Worm (Caenorhabditis elegans) whole organism, L2 larva: ENCODE measurements around the gene srx-19.

ENCODE experiments used
- C34F6.9 ChIP-seq: fragments of 150-350 bp; optimal IDR thresholded peaks from 2 replicates; lab custom pipeline; 2014; ENCODE audit warnings: missing biosample characterization, missing genetic modification characterization
- F13H6.1 ChIP-seq: sonication (generic microtip); optimal IDR thresholded peaks from 2 replicates; lab custom pipeline; 2016; ENCODE audit warnings: missing genetic modification characterization, missing compliant biosample characterization
- R02D3.7 ChIP-seq: fragments of 150-350 bp; optimal IDR thresholded peaks from 2 replicates; lab custom pipeline; 2014; ENCODE audit warnings: missing biosample characterization, missing genetic modification characterization
- Y55F3AM.14 ChIP-seq: fragments of 200-800 bp; sonication (Bioruptor generic); optimal IDR thresholded peaks from 2 replicates; lab custom pipeline; 2018; ENCODE audit warnings: mild to moderate bottlenecking, missing genetic modification characterization, missing compliant biosample characterization
- ZK546.5 ChIP-seq: sonication (generic microtip); optimal IDR thresholded peaks from 2 replicates; lab custom pipeline; 2017; ENCODE audit warnings: missing biosample characterization, missing genetic modification characterization
- alr-1 ChIP-seq: fragments of 150-350 bp; optimal IDR thresholded peaks from 2 replicates; lab custom pipeline; 2014; ENCODE audit warnings: missing biosample characterization, missing genetic modification characterization
- aly-2 ChIP-seq: fragments of 150-350 bp; optimal IDR thresholded peaks from 2 replicates; lab custom pipeline; 2014; ENCODE audit warnings: missing biosample characterization, missing genetic modification characterization
- ama-1 ChIP-seq: fragments of 150-350 bp; optimal IDR thresholded peaks from 2 replicates; lab custom pipeline; 2018; ENCODE audit warnings: inconsistent platforms
- blmp-1 ChIP-seq: sonication (generic microtip); optimal IDR thresholded peaks from 2 replicates; lab custom pipeline; 2017; ENCODE audit warnings: missing genetic modification characterization, mild to moderate bottlenecking, missing compliant biosample characterization, antibody characterized with exemption, moderate library complexity; ENCODE audit not compliant: insufficient read depth
- ceh-16 ChIP-seq: fragments of 150-350 bp; optimal IDR thresholded peaks from 2 replicates; lab custom pipeline; 2014; ENCODE audit warnings: missing biosample characterization, missing genetic modification characterization
- ceh-82 ChIP-seq: fragments of 150-350 bp; optimal IDR thresholded peaks from 2 replicates; lab custom pipeline; 2014; ENCODE audit warnings: missing biosample characterization, missing genetic modification characterization
- crh-2 ChIP-seq: sonication (generic microtip); optimal IDR thresholded peaks from 2 replicates; lab custom pipeline; 2017; ENCODE audit warnings: missing biosample characterization, missing genetic modification characterization
- dmd-4 ChIP-seq: sonication (generic microtip); optimal IDR thresholded peaks from 2 replicates; lab custom pipeline; 2017; ENCODE audit warnings: missing biosample characterization, missing genetic modification characterization
- egl-27 ChIP-seq: sonication (generic microtip); optimal IDR thresholded peaks from 3 replicates; lab custom pipeline; 2017; ENCODE audit warnings: missing biosample characterization, missing genetic modification reagents, missing genetic modification characterization
- elt-1 ChIP-seq: fragments of 150-350 bp; optimal IDR thresholded peaks from 2 replicates; lab custom pipeline; 2014; ENCODE audit warnings: missing biosample characterization, missing genetic modification characterization
- elt-3 ChIP-seq: sonication (generic microtip); optimal IDR thresholded peaks from 2 replicates; lab custom pipeline; 2017; ENCODE audit warnings: missing biosample characterization, missing genetic modification characterization
- fos-1 ChIP-seq: fragments of 150-350 bp; optimal IDR thresholded peaks from 2 replicates; lab custom pipeline; 2014; ENCODE audit warnings: missing biosample characterization, missing genetic modification characterization
- gmeb-1 ChIP-seq: fragments of 150-350 bp; optimal IDR thresholded peaks from 2 replicates; lab custom pipeline; 2014; ENCODE audit warnings: missing biosample characterization, missing genetic modification characterization
- lin-11 ChIP-seq: fragments of 150-350 bp; sonication (generic microtip); optimal IDR thresholded peaks from 2 replicates; lab custom pipeline; 2014; ENCODE audit warnings: missing biosample characterization, missing genetic modification characterization, inconsistent platforms, mixed read lengths
- lin-13 ChIP-seq: fragments of 150-350 bp; optimal IDR thresholded peaks from 2 replicates; lab custom pipeline; 2014; ENCODE audit warnings: missing biosample characterization, missing genetic modification reagents, missing genetic modification characterization
- lin-39 ChIP-seq: fragments of 150-350 bp; optimal IDR thresholded peaks from 2 replicates; lab custom pipeline; 2014; ENCODE audit warnings: missing biosample characterization, missing genetic modification reagents, missing genetic modification characterization
- lsy-2 ChIP-seq, 2 experiments: fragments of 150-350 bp in 1 of 2; sonication (generic microtip) in 1 of 2; optimal IDR thresholded peaks; 2 replicates each; lab custom pipeline; 2014 to 2017; ENCODE audit warnings: missing biosample characterization in 2 of 2, missing genetic modification characterization in 2 of 2
- mab-5 ChIP-seq: fragments of 150-350 bp; optimal IDR thresholded peaks from 2 replicates; lab custom pipeline; 2014; ENCODE audit warnings: missing biosample characterization, missing genetic modification characterization
- mbf-1 ChIP-seq: sonication (generic microtip); optimal IDR thresholded peaks from 2 replicates; lab custom pipeline; 2017; ENCODE audit warnings: missing biosample characterization, missing genetic modification characterization
- mdl-1 ChIP-seq, 2 experiments: fragments of 150-350 bp in 1 of 2; sonication (generic microtip) in 1 of 2; optimal IDR thresholded peaks; 2 replicates each; lab custom pipeline; 2017; ENCODE audit warnings: missing biosample characterization in 2 of 2, missing genetic modification characterization in 2 of 2
- nhr-10 ChIP-seq: sonication (generic microtip); optimal IDR thresholded peaks from 2 replicates; lab custom pipeline; 2017; ENCODE audit warnings: missing biosample characterization, missing genetic modification characterization
- nhr-11 ChIP-seq: fragments of 150-350 bp; optimal IDR thresholded peaks from 2 replicates; lab custom pipeline; 2014; ENCODE audit warnings: missing biosample characterization, missing genetic modification characterization
- nhr-12 ChIP-seq: fragments of 150-350 bp; optimal IDR thresholded peaks from 2 replicates; lab custom pipeline; 2014; ENCODE audit warnings: missing biosample characterization, missing genetic modification characterization
- nhr-129 ChIP-seq: fragments of 150-350 bp; optimal IDR thresholded peaks from 2 replicates; lab custom pipeline; 2014; ENCODE audit warnings: missing biosample characterization, missing genetic modification characterization
- nhr-21 ChIP-seq: fragments of 150-350 bp; optimal IDR thresholded peaks from 2 replicates; lab custom pipeline; 2014; ENCODE audit warnings: missing biosample characterization, missing genetic modification characterization
- nhr-23 ChIP-seq: fragments of 150-350 bp; optimal IDR thresholded peaks from 2 replicates; lab custom pipeline; 2014; ENCODE audit warnings: missing biosample characterization, missing genetic modification reagents, missing genetic modification characterization
- nhr-237 ChIP-seq: fragments of 150-350 bp; optimal IDR thresholded peaks from 2 replicates; lab custom pipeline; 2014; ENCODE audit warnings: missing biosample characterization, missing genetic modification characterization
- nhr-25 ChIP-seq: fragments of 150-350 bp; sonication (generic microtip); optimal IDR thresholded peaks from 3 replicates; lab custom pipeline; 2014; ENCODE audit warnings: missing biosample characterization, missing genetic modification characterization
- nhr-6 ChIP-seq: fragments of 150-350 bp; optimal IDR thresholded peaks from 2 replicates; lab custom pipeline; 2014; ENCODE audit warnings: missing biosample characterization, missing genetic modification characterization
- nhr-77 ChIP-seq: fragments of 150-350 bp; optimal IDR thresholded peaks from 2 replicates; lab custom pipeline; 2014; ENCODE audit warnings: missing biosample characterization, missing genetic modification characterization
- peb-1 ChIP-seq: fragments of 150-350 bp; optimal IDR thresholded peaks from 2 replicates; lab custom pipeline; 2014; ENCODE audit warnings: missing biosample characterization, missing genetic modification characterization
- sem-4 ChIP-seq: fragments of 150-350 bp; optimal IDR thresholded peaks from 2 replicates; lab custom pipeline; 2014; ENCODE audit warnings: missing biosample characterization, missing genetic modification reagents, missing genetic modification characterization
- skn-1 ChIP-seq: sonication (generic microtip); optimal IDR thresholded peaks from 2 replicates; lab custom pipeline; 2017; ENCODE audit warnings: missing biosample characterization, missing genetic modification characterization
- sma-3 ChIP-seq: sonication (generic microtip); optimal IDR thresholded peaks from 2 replicates; lab custom pipeline; 2016; ENCODE audit warnings: missing genetic modification reagents, missing genetic modification characterization, missing compliant biosample characterization
- sma-9 ChIP-seq, 2 experiments: fragments of 150-350 bp in 1 of 2; sonication (generic microtip) in 1 of 2; optimal IDR thresholded peaks; 2 replicates each; lab custom pipeline; 2014 to 2016; ENCODE audit warnings: missing genetic modification characterization in 2 of 2, mild to moderate bottlenecking in 1 of 2, missing biosample characterization in 1 of 2, missing compliant biosample characterization in 1 of 2, missing genetic modification reagents in 1 of 2, moderate library complexity in 1 of 2
- snpc-4 ChIP-seq: fragments of 150-350 bp; optimal IDR thresholded peaks from 2 replicates; lab custom pipeline; 2014; ENCODE audit warnings: missing biosample characterization, missing genetic modification characterization
- unc-39 ChIP-seq: fragments of 150-350 bp; optimal IDR thresholded peaks from 2 replicates; lab custom pipeline; 2014; ENCODE audit warnings: missing biosample characterization, missing genetic modification characterization
- unc-55 ChIP-seq: fragments of 150-350 bp; sonication (generic microtip); optimal IDR thresholded peaks from 3 replicates; lab custom pipeline; 2014; ENCODE audit warnings: missing biosample characterization, missing genetic modification reagents, missing genetic modification characterization
- unc-62 ChIP-seq: fragments of 150-350 bp; optimal IDR thresholded peaks from 2 replicates; lab custom pipeline; 2014; ENCODE audit warnings: missing biosample characterization, missing genetic modification reagents, missing genetic modification characterization
- zag-1 ChIP-seq: fragments of 150-350 bp; optimal IDR thresholded peaks from 2 replicates; lab custom pipeline; 2014; ENCODE audit warnings: missing biosample characterization, missing genetic modification characterization
- ztf-1 ChIP-seq: fragments of 200-800 bp; sonication (Bioruptor generic); conservative IDR thresholded peaks from 2 replicates; pipeline ENCODE4 v1.3.6; 2022; ENCODE audit warnings: missing genetic modification characterization, missing compliant biosample characterization
- ztf-11 ChIP-seq: sonication (generic microtip); optimal IDR thresholded peaks from 2 replicates; lab custom pipeline; 2017; ENCODE audit warnings: missing biosample characterization, missing genetic modification characterization
- ztf-4 ChIP-seq: fragments of 150-350 bp; optimal IDR thresholded peaks from 2 replicates; lab custom pipeline; 2014; ENCODE audit warnings: missing biosample characterization, missing genetic modification characterization

Gene srx-19

DNA sequence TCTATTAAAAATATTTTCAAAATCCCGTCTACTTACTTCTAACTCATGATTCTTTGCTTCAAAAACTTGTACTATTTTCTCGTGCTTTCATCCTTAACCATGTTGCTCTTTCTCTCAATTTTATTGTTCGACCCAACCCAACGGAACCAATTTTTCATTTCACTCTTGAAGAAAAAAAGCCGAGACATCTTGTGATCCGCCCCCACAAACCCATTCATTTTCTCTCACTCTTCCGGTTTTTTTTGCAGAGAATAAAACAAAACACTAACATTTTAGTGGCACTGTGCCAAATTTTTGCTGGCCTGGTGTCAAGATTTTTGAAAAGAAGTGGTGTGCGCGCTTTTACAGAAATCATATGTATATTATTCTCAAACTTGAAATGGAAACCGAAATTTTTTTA lies 36.3 kb upstream of the srx-19 start:
- TF ChIP-seq crh-2, result peak; percentile 5
- TF ChIP-seq sem-4 (tag; lab: Kevin White, UChicago), result peak; percentile 57
- peak in 1 of 2 experiments; percentile 38 for TF ChIP-seq lsy-2 (tag; optimal IDR thresholded peaks at IDR 0.05; lab: Kevin White, UChicago)
- no peak for TF ChIP-seq F13H6.1 (tag; lab: Kevin White, UChicago)

DNA sequence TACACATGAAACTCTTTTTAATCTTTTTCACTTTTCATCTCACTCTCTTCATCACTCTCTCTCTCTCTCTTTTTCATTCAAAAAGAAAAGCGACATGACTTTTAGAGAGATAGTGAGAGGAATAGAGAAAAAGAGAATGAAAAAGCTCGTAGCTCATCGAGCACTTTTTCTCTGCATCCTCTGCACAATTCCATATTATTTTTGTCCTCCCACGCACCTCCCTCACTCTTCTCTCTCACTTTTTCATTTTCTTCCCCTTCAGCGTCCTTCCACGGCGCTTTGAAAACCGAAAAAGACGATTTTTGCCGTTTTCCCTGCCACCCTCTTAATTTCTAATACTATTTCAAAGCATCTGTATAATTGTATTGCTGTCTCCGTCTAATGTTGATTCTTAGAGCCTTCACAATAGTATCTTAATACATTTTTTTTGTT lies 34.0 kb upstream of the srx-19 start:
- no peak for TF ChIP-seq elt-3
- peak; percentile 15 for TF ChIP-seq ZK546.5 (tag; lab: Kevin White, UChicago)
- TF ChIP-seq ama-1 (lab: Kevin White, UChicago), result no peak
- TF ChIP-seq nhr-21 (tag; lab: Kevin White, UChicago), result no peak
- TF ChIP-seq sem-4 (tag; lab: Kevin White, UChicago), result peak; percentile 68
- no peak for TF ChIP-seq nhr-25 (tag; lab: Kevin White, UChicago)
- peak; percentile 72 for TF ChIP-seq lin-13
- no peak for TF ChIP-seq nhr-12 (tag; lab: Kevin White, UChicago)
- no peak for TF ChIP-seq alr-1
- TF ChIP-seq fos-1 (tag; lab: Kevin White, UChicago), result peak; percentile 89
- no peak for TF ChIP-seq ztf-1 (GFP tag; lab: Robert Waterston, UW)
- peak; percentile 96 for TF ChIP-seq C34F6.9 (tag; lab: Kevin White, UChicago)
- TF ChIP-seq ceh-82 (tag; lab: Kevin White, UChicago), result peak; percentile 65
- peak; percentile 95 for TF ChIP-seq F13H6.1 (tag; lab: Kevin White, UChicago)
- peak; percentile 51 for TF ChIP-seq nhr-10 (tag; lab: Kevin White, UChicago)
- no peak for TF ChIP-seq nhr-237 (tag; lab: Kevin White, UChicago)
- no peak for TF ChIP-seq aly-2 (tag; lab: Kevin White, UChicago)
- no peak for TF ChIP-seq lin-39 (tag; lab: Kevin White, UChicago)
- TF ChIP-seq sma-3 (GFP tag; lab: Kevin White, UChicago), result peak; percentile 61
- peak; percentile 98 for TF ChIP-seq sma-9 (GFP tag; optimal IDR thresholded peaks at IDR 0.05; lab: Kevin White, UChicago)
- no peak for TF ChIP-seq sma-9 (tag; optimal IDR thresholded peaks at IDR 0.05; lab: Kevin White, UChicago)
- no peak for TF ChIP-seq nhr-77
- peak; percentile 79 for TF ChIP-seq nhr-6 (tag; lab: Kevin White, UChicago)
- peak; percentile 92 for TF ChIP-seq zag-1 (tag; lab: Kevin White, UChicago)
- TF ChIP-seq mab-5 (tag; lab: Kevin White, UChicago), result peak; percentile 79
- TF ChIP-seq ztf-11 (tag; lab: Kevin White, UChicago), result no peak
- peak; percentile 61 for TF ChIP-seq gmeb-1 (tag; lab: Kevin White, UChicago)
- TF ChIP-seq egl-27 (tag; lab: Kevin White, UChicago), result peak; percentile 81
- TF ChIP-seq skn-1, result peak; percentile 23
- TF ChIP-seq Y55F3AM.14, result peak; percentile 82
- TF ChIP-seq peb-1 (tag; lab: Kevin White, UChicago), result no peak
- peak; percentile 88 for TF ChIP-seq crh-2
- TF ChIP-seq elt-1 (tag; lab: Kevin White, UChicago), result no peak
- no peak for TF ChIP-seq mbf-1 (tag; lab: Kevin White, UChicago)
- peak; percentile 55 for TF ChIP-seq ztf-4
- TF ChIP-seq R02D3.7 (tag; lab: Kevin White, UChicago), result no peak
- TF ChIP-seq dmd-4 (tag; lab: Kevin White, UChicago), result no peak
- TF ChIP-seq nhr-129 (tag; lab: Kevin White, UChicago), result peak; percentile 77
- peak; percentile 62 to 81 for TF ChIP-seq mdl-1 (tag; optimal IDR thresholded peaks at IDR 0.05; lab: Kevin White, UChicago)
- no peak for TF ChIP-seq snpc-4
- no peak for TF ChIP-seq lin-11
- no peak for TF ChIP-seq nhr-11 (tag; lab: Kevin White, UChicago)
- TF ChIP-seq ceh-16 (tag; lab: Kevin White, UChicago), result no peak
- TF ChIP-seq unc-39 (tag; lab: Kevin White, UChicago), result peak; percentile 2
- TF ChIP-seq blmp-1 (tag; lab: Kevin White, UChicago), result peak; percentile 41
- TF ChIP-seq unc-62 (GFP tag; lab: Kevin White, UChicago), result peak; percentile 53
- peak; percentile 49 to 86 for TF ChIP-seq lsy-2 (tag; optimal IDR thresholded peaks at IDR 0.05; lab: Kevin White, UChicago)
- TF ChIP-seq unc-55 (GFP tag; lab: Kevin White, UChicago), result peak; percentile 94
- no peak for TF ChIP-seq nhr-23 (tag; lab: Kevin White, UChicago)
